Worm (Caenorhabditis elegans): ENCODE results near the gene Y46D2A.2.
A peak's percentile ranks its signal among the peaks of the same experiment; 100 is the strongest.

Gene Y46D2A.2

ce11 chrII:3323179-3323578, at the start of gene Y46D2A.2:
Y46D2A.2 (minus strand) TSS chrII:3323279.
- TF ChIP-seq nhr-12 (tag; optimal IDR thresholded peaks at IDR 0.05) (no peak), mdl-1 (tag; optimal IDR thresholded peaks at IDR 0.05) (no peak)

- TF ChIP-seq C34F6.9 (tag; optimal IDR thresholded peaks at IDR 0.05): no peak
- TF ChIP-seq nhr-21 (tag; optimal IDR thresholded peaks at IDR 0.05): no peak
- no peak for TF ChIP-seq ztf-11 (tag; optimal IDR thresholded peaks at IDR 0.05)
- no peak for TF ChIP-seq ceh-16 (tag; optimal IDR thresholded peaks at IDR 0.05)
- no peak for TF ChIP-seq zag-1 (tag; optimal IDR thresholded peaks at IDR 0.05)
- TF ChIP-seq unc-62 (GFP tag; optimal IDR thresholded peaks at IDR 0.05): no peak
- no peak for TF ChIP-seq nhr-12 (tag; optimal IDR thresholded peaks at IDR 0.05)
- TF ChIP-seq nhr-237 (tag; optimal IDR thresholded peaks at IDR 0.05): no peak
- no peak for TF ChIP-seq ceh-82 (tag; optimal IDR thresholded peaks at IDR 0.05)
- no peak for TF ChIP-seq lin-39 (tag; optimal IDR thresholded peaks at IDR 0.05)
These were observed 47.9 kb upstream of the Y46D2A.2 start, which contains the start of gene bath-23 for ce11 chrII:3371010-3371409. bath-23 (plus strand) TSS chrII:3371310.

ce11 chrII:3370061-3370460, 47.0 kb upstream of the Y46D2A.2 start, which contains the start of gene Y49F6C.8:
Y49F6C.8 (minus strand) TSS chrII:3370111.
- TF ChIP-seq egl-27 (tag; optimal IDR thresholded peaks at IDR 0.05) (no peak), lsy-2 (tag; optimal IDR thresholded peaks at IDR 0.05) (peak in 1 of 2 experiments; percentile 41)

ce11 chrII:3368097-3368496, 45.0 kb upstream of the Y46D2A.2 start, which contains the start of gene Y49F6C.7:
Y49F6C.7 (minus strand) TSS chrII:3368197.
- TF ChIP-seq mab-5 (tag; optimal IDR thresholded peaks at IDR 0.05): no peak
- no peak for TF ChIP-seq peb-1 (tag; optimal IDR thresholded peaks at IDR 0.05)
- no peak for TF ChIP-seq gmeb-1 (tag; optimal IDR thresholded peaks at IDR 0.05)

ce11 chrII:3367100-3367499, 44.0 kb upstream of the Y46D2A.2 start, which contains the start of gene Y49F6C.6:
Y49F6C.6 (minus strand) TSS chrII:3367200.
- TF ChIP-seq blmp-1 (tag; optimal IDR thresholded peaks at IDR 0.05; ENCODE audit: insufficient read depth): no peak
- no peak for TF ChIP-seq nhr-77 (tag; optimal IDR thresholded peaks at IDR 0.05)
- no peak for TF ChIP-seq mbf-1 (tag; optimal IDR thresholded peaks at IDR 0.05)
- TF ChIP-seq snpc-4 (tag; optimal IDR thresholded peaks at IDR 0.05): no peak
- TF ChIP-seq gmeb-1 (tag; optimal IDR thresholded peaks at IDR 0.05): no peak
- no peak for TF ChIP-seq elt-3 (tag; optimal IDR thresholded peaks at IDR 0.05)
- no peak for TF ChIP-seq sem-4 (tag; optimal IDR thresholded peaks at IDR 0.05)
- TF ChIP-seq lin-39 (tag; optimal IDR thresholded peaks at IDR 0.05): no peak
- no peak for TF ChIP-seq ZK546.5 (tag; optimal IDR thresholded peaks at IDR 0.05)
- TF ChIP-seq ztf-11 (tag; optimal IDR thresholded peaks at IDR 0.05): no peak
- TF ChIP-seq nhr-129 (tag; optimal IDR thresholded peaks at IDR 0.05): no peak
- TF ChIP-seq unc-55 (GFP tag; optimal IDR thresholded peaks at IDR 0.05): no peak

- TF ChIP-seq ztf-11 (tag; optimal IDR thresholded peaks at IDR 0.05) (no peak), ceh-82 (tag; optimal IDR thresholded peaks at IDR 0.05) (no peak), egl-27 (tag; optimal IDR thresholded peaks at IDR 0.05) (no peak), nhr-21 (tag; optimal IDR thresholded peaks at IDR 0.05) (no peak), ZK546.5 (tag; optimal IDR thresholded peaks at IDR 0.05) (no peak), snpc-4 (tag; optimal IDR thresholded peaks at IDR 0.05) (no peak), mbf-1 (tag; optimal IDR thresholded peaks at IDR 0.05) (no peak), unc-55 (GFP tag; optimal IDR thresholded peaks at IDR 0.05) (no peak), lin-39 (tag; optimal IDR thresholded peaks at IDR 0.05) (no peak), nhr-6 (tag; optimal IDR thresholded peaks at IDR 0.05) (no peak), nhr-25 (tag; optimal IDR thresholded peaks at IDR 0.05) (no peak), nhr-12 (tag; optimal IDR thresholded peaks at IDR 0.05) (no peak), lin-11 (tag; optimal IDR thresholded peaks at IDR 0.05) (no peak), sma-3 (GFP tag; optimal IDR thresholded peaks at IDR 0.05) (no peak), nhr-237 (tag; optimal IDR thresholded peaks at IDR 0.05) (no peak), unc-39 (tag; optimal IDR thresholded peaks at IDR 0.05) (no peak), Y55F3AM.14 (GFP tag; optimal IDR thresholded peaks at IDR 0.05) (no peak), C34F6.9 (tag; optimal IDR thresholded peaks at IDR 0.05) (no peak), aly-2 (tag; optimal IDR thresholded peaks at IDR 0.05) (no peak), ceh-16 (tag; optimal IDR thresholded peaks at IDR 0.05) (no peak)
These were observed 35.8 kb upstream of the Y46D2A.2 start, which contains the start of the genes lido-14 and bath-27 for ce11 chrII:3358834-3359233. lido-14 (plus strand) TSS chrII:3359134. bath-27 (plus strand) TSS chrII:3359139.
